Fruit fly (Drosophila melanogaster) whole organism: ENCODE data around the gene rtv.

Experiments used
- Dll ChIP-seq: fragments of >200 bp; optimal IDR thresholded peaks from 2 replicates; lab custom pipeline; 2017
- psq ChIP-seq: fragments of >200 bp; optimal IDR thresholded peaks from 2 replicates; lab custom pipeline; 2017
- usp ChIP-seq: fragments of >200 bp; optimal IDR thresholded peaks from 2 replicates; lab custom pipeline; 2017; ENCODE audit warnings: missing biosample characterization, missing genetic modification characterization, mixed read lengths

DNA sequence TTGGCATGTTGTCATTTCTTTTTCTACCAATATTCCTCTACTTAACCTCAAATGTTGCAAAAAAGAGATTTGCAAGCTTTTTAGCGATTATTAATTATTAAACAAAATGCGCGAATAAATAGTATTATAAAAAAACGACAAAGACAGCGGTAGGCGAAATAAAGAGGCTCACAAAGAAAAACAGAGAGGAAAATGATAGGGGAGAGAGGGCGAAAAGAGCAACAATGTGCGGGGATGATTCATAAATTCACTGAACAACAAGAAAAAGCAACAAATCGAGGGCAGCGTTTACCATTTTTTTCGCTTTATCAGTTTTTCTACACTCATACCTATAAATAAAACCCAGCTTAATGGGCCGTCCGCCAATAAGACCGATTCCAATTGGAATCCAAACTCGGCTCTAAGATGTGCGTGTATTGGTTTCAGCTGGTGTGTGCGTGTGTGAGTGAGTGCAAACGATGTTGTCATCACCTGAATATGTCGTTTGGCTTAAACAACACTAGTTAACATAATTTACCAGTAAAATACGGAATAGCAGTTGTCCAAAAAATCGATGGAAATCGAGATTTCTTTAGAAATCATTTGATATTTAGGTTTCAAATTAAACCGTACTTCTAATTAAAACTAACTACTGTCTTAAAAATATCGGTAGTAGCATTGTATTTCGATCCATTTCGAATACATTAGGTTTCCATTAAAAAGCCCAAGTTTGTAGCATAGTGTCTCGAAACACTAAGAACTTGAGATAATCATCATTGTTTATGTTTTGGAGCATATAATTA lies 2.2 kb upstream of the rtv start:
- TF ChIP-seq Dll (lab: Kevin White, UChicago): no peak
- no peak for TF ChIP-seq psq (lab: Kevin White, UChicago)
- no peak for TF ChIP-seq usp (GFP tag; lab: Kevin White, UChicago)
